Fruit fly (Drosophila melanogaster): ENCODE data around the gene ImpE2.
A peak's percentile ranks its signal among the peaks of the same experiment; 100 is the strongest.

The ImpE2 gene

DNA sequence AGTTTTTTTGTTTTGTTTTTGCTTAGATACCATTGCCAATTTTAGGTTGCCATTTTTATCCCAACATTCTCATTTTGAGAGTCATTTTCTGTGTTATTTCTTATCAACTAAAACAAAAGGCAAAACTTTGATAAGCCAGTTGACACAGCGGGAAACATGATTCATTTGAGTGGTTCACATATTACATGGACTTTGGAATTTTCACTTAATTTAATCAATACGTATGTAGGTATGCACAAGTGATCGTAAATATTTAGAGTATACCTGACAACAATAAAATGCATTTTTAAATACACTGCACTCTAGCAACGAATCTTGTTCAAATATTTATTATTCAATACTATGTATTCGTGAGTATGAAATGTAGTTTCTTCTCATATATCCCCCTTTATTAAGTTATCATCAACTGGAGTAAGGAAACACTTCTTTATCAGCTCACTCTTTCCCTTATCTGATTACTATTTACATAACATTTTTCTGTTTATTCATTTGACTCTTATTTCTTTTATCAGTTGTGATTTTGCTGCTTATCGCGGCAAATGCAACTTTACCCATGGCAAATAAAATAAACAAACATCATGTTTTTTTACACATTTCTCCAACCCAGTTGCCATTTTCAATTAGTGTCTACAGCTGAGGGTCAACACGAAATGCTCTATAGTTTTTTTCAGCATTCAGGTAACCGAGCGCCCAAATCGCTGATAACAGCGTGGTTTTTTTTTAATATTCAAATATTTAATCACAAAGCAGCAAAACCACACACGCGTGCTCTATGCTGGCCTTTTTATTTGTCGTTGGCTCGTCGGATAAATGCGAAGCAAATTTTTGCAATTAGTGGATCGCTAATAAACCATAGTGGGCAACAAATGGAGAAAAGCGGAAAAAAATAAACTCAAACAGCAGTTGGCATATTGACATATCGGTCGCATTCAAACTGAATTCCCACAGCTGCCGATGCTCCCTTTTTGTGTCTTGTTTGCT is 6.3 kb upstream of the ImpE2 start:
- TF ChIP-seq dmrt99B (tag; optimal IDR thresholded peaks at IDR 0.05) (peak; percentile 8), tin (GFP tag; optimal IDR thresholded peaks at IDR 0.05) (no peak), ase (GFP tag; IDR thresholded peaks at IDR 0.05) (no peak), CG3995 (GFP tag; optimal IDR thresholded peaks at IDR 0.05) (no peak), CG10462 (GFP tag; optimal IDR thresholded peaks at IDR 0.05) (no peak), Dip3 (GFP tag; optimal IDR thresholded peaks at IDR 0.05) (no peak), Atf3 (GFP tag; optimal IDR thresholded peaks at IDR 0.05) (no peak), CG3281 (GFP tag; optimal IDR thresholded peaks at IDR 0.05) (peak; percentile 56), CG30020 (tag; optimal IDR thresholded peaks at IDR 0.05) (no peak), CG8290 (GFP tag; optimal IDR thresholded peaks at IDR 0.05) (no peak), CG8290 (tag; optimal IDR thresholded peaks at IDR 0.05) (no peak), CG12769 (tag; optimal IDR thresholded peaks at IDR 0.05) (no peak), da (GFP tag; optimal IDR thresholded peaks at IDR 0.05) (no peak), C15 (GFP tag; IDR thresholded peaks at IDR 0.05) (no peak), bigmax (GFP tag; optimal IDR thresholded peaks at IDR 0.05) (no peak), CG11456 (GFP tag; IDR thresholded peaks at IDR 0.05) (no peak), CG1647 (GFP tag; optimal IDR thresholded peaks at IDR 0.05) (no peak), vnd (GFP tag; IDR thresholded peaks at IDR 0.05; ENCODE audit: partially characterized antibody) (no peak), Jarid2 (GFP tag; optimal IDR thresholded peaks at IDR 0.05) (peak; percentile 10), CG15073 (GFP tag; optimal IDR thresholded peaks at IDR 0.05) (no peak), tgo (GFP tag; IDR thresholded peaks at IDR 0.05) (no peak), jumu (GFP tag; optimal IDR thresholded peaks at IDR 0.05) (no peak), fd96Cb (tag; optimal IDR thresholded peaks at IDR 0.05) (no peak), caup (GFP tag; optimal IDR thresholded peaks at IDR 0.05; ENCODE audit: severe bottlenecking) (peak; percentile 32), Nf-YA (GFP tag; IDR thresholded peaks at IDR 0.05) (no peak), CG1603 (tag; optimal IDR thresholded peaks at IDR 0.05) (peak; percentile 14), Xbp1 (GFP tag; optimal IDR thresholded peaks at IDR 0.05) (no peak), gfzf (GFP tag; optimal IDR thresholded peaks at IDR 0.05) (no peak), Trl (optimal IDR thresholded peaks at IDR 0.05) (no peak), Trl (GFP tag; optimal IDR thresholded peaks at IDR 0.05) (no peak), CG3847 (GFP tag; IDR thresholded peaks at IDR 0.05) (no peak), chif (GFP tag; optimal IDR thresholded peaks at IDR 0.05) (no peak), Fer3 (tag; optimal IDR thresholded peaks at IDR 0.05) (no peak), CG17361 (GFP tag; IDR thresholded peaks at IDR 0.05) (no peak), MESR4 (GFP tag; optimal IDR thresholded peaks at IDR 0.05) (no peak), pnt (GFP tag; optimal IDR thresholded peaks at IDR 0.05) (no peak), BEAF-32 (GFP tag; optimal IDR thresholded peaks at IDR 0.05) (no peak), tll (GFP tag; optimal IDR thresholded peaks at IDR 0.05) (peak in 1 of 2 experiments; percentile 76), H15 (GFP tag; IDR thresholded peaks at IDR 0.05) (no peak), Bgb (GFP tag; IDR thresholded peaks at IDR 0.05; ENCODE audit: partially characterized antibody) (no peak), phol (tag; optimal IDR thresholded peaks at IDR 0.05) (no peak), Kr (GFP tag; optimal IDR thresholded peaks at IDR 0.05) (peak; percentile 62), Ets97D (GFP tag; optimal IDR thresholded peaks at IDR 0.05) (no peak), CG8478 (optimal IDR thresholded peaks at IDR 0.05) (no peak), Bteb2 (GFP tag; optimal IDR thresholded peaks at IDR 0.05) (no peak), bbx (GFP tag; IDR thresholded peaks at IDR 0.05; ENCODE audit: partially characterized antibody) (no peak), CG7271 (tag; optimal IDR thresholded peaks at IDR 0.05) (peak; percentile 18), CG32767 (GFP tag; IDR thresholded peaks at IDR 0.05) (no peak), Oaz (GFP tag; IDR thresholded peaks at IDR 0.05) (no peak), CG10147 (GFP tag; optimal IDR thresholded peaks at IDR 0.05) (no peak)

All from whole organism, embryonic.